Fruit fly (Drosophila melanogaster) whole organism, embryonic: ENCODE data around the gene CG14893.
A peak's percentile ranks its signal among the peaks of the same experiment; 100 is the strongest.

Experiments used
- Aef1 ChIP-seq: fragments of 200-800 bp; sonication (Bioruptor generic); IDR thresholded peaks from 3 replicates; pipeline ENCODE4 v1.3.6; 2022; ENCODE audit warnings: missing biosample characterization, missing genetic modification characterization
- B-H2 ChIP-seq: fragments of 200-800 bp; sonication (Bioruptor generic); optimal IDR thresholded peaks from 2 replicates; lab custom pipeline; 2018; ENCODE audit warnings: missing biosample characterization, mild to moderate bottlenecking, missing genetic modification characterization
- Blimp-1 ChIP-seq: fragments of 200-800 bp; sonication (Bioruptor generic); optimal IDR thresholded peaks from 3 replicates; lab custom pipeline; 2018; ENCODE audit warnings: missing biosample characterization, missing genetic modification characterization, mild to moderate bottlenecking, moderate library complexity, missing genetic modification reagents
- CG10543 ChIP-seq: fragments of 200-800 bp; sonication (Bioruptor generic); optimal IDR thresholded peaks from 3 replicates; lab custom pipeline; 2017; ENCODE audit warnings: missing biosample characterization, mild to moderate bottlenecking, missing genetic modification characterization, moderate library complexity
- CG11247 ChIP-seq: fragments of 200-800 bp; sonication (Bioruptor generic); IDR thresholded peaks from 2 replicates; pipeline ENCODE4 v1.3.6; 2022; ENCODE audit warnings: missing biosample characterization, missing genetic modification characterization
- CG12155 ChIP-seq: fragments of 200-800 bp; sonication (Bioruptor generic); optimal IDR thresholded peaks from 3 replicates; lab custom pipeline; 2016; ENCODE audit warnings: missing biosample characterization, missing genetic modification characterization
- CG12236 ChIP-seq: fragments of 200-800 bp; sonication (Bioruptor generic); optimal IDR thresholded peaks from 2 replicates; lab custom pipeline; 2016; ENCODE audit warnings: missing biosample characterization, missing genetic modification characterization
- CG1233 ChIP-seq: fragments of 200-800 bp; sonication (Bioruptor generic); optimal IDR thresholded peaks from 4 replicates; lab custom pipeline; 2018; ENCODE audit warnings: missing biosample characterization, mild to moderate bottlenecking, missing genetic modification characterization
- CG12744 ChIP-seq: fragments of 200-800 bp; sonication (Bioruptor generic); optimal IDR thresholded peaks from 2 replicates; lab custom pipeline; 2016; ENCODE audit warnings: missing biosample characterization, missing genetic modification characterization
- CG13424 ChIP-seq: fragments of 200-800 bp; sonication (Bioruptor generic); optimal IDR thresholded peaks from 2 replicates; lab custom pipeline; 2019; ENCODE audit warnings: missing biosample characterization, mild to moderate bottlenecking, missing genetic modification characterization, moderate library complexity
- CG13624 ChIP-seq: fragments of 200-800 bp; sonication (Bioruptor generic); optimal IDR thresholded peaks from 2 replicates; lab custom pipeline; 2016; ENCODE audit warnings: missing biosample characterization, missing genetic modification characterization
- CG13775 ChIP-seq: fragments of 200-800 bp; sonication (Bioruptor generic); optimal IDR thresholded peaks from 3 replicates; lab custom pipeline; 2017; ENCODE audit warnings: missing biosample characterization, mild to moderate bottlenecking, missing genetic modification characterization
- CG14965 ChIP-seq: fragments of 200-800 bp; sonication (Bioruptor generic); optimal IDR thresholded peaks from 2 replicates; lab custom pipeline; 2016; ENCODE audit warnings: missing biosample characterization, missing genetic modification characterization, borderline replicate concordance
- CG15011 ChIP-seq: fragments of 200-800 bp; sonication (Bioruptor generic); optimal IDR thresholded peaks from 3 replicates; lab custom pipeline; 2018; ENCODE audit warnings: missing biosample characterization, mild to moderate bottlenecking, missing genetic modification characterization
- CG17802 ChIP-seq: fragments of 200-800 bp; sonication (Bioruptor generic); optimal IDR thresholded peaks from 2 replicates; lab custom pipeline; 2018; ENCODE audit warnings: missing biosample characterization, mild to moderate bottlenecking, missing genetic modification characterization, moderate library complexity
- CG2678 ChIP-seq: fragments of 200-800 bp; sonication (Bioruptor generic); optimal IDR thresholded peaks from 3 replicates; lab custom pipeline; 2019; ENCODE audit warnings: missing biosample characterization, mild to moderate bottlenecking, missing genetic modification characterization, moderate library complexity
- CG34224 ChIP-seq: fragments of 200-800 bp; sonication (Bioruptor generic); IDR thresholded peaks from 3 replicates; pipeline ENCODE4 v1.3.6; 2022; ENCODE audit warnings: missing biosample characterization, missing genetic modification characterization; ENCODE audit not compliant: partially characterized antibody
- CG4424 ChIP-seq: fragments of 200-800 bp; sonication (Bioruptor generic); optimal IDR thresholded peaks from 3 replicates; lab custom pipeline; 2016; ENCODE audit warnings: missing biosample characterization, missing genetic modification characterization
- CG5245 ChIP-seq: fragments of 200-800 bp; sonication (Bioruptor generic); optimal IDR thresholded peaks from 3 replicates; lab custom pipeline; 2016; ENCODE audit warnings: missing biosample characterization, missing genetic modification characterization
- CG6272 ChIP-seq: fragments of 200-800 bp; sonication (Bioruptor generic); IDR thresholded peaks from 2 replicates; pipeline ENCODE4 v1.3.6; 2022; ENCODE audit warnings: missing biosample characterization, missing genetic modification characterization
- CG7556 ChIP-seq: fragments of 200-800 bp; sonication (Bioruptor generic); optimal IDR thresholded peaks from 2 replicates; lab custom pipeline; 2017; ENCODE audit warnings: missing biosample characterization, mild to moderate bottlenecking, missing genetic modification characterization
- CG7839 ChIP-seq: fragments of 200-800 bp; sonication (Bioruptor generic); optimal IDR thresholded peaks from 3 replicates; lab custom pipeline; 2018; ENCODE audit warnings: missing biosample characterization, mild to moderate bottlenecking, missing genetic modification characterization, moderate library complexity
- CG8290 ChIP-seq, 3 experiments: fragments of 200-800 bp; sonication (Bioruptor generic); optimal IDR thresholded peaks; 2 replicates each; lab custom pipeline; 2016 to 2019; ENCODE audit warnings: missing biosample characterization in 3 of 3, missing genetic modification characterization in 3 of 3, mild to moderate bottlenecking in 2 of 3, moderate library complexity in 1 of 3
- CG8765 ChIP-seq: fragments of 200-800 bp; sonication (Bioruptor generic); IDR thresholded peaks from 2 replicates; pipeline ENCODE4 v1.3.6; 2022; ENCODE audit warnings: missing biosample characterization, missing genetic modification characterization
- Dad ChIP-seq: fragments of 200-800 bp; sonication (Bioruptor generic); optimal IDR thresholded peaks from 3 replicates; lab custom pipeline; 2016; ENCODE audit warnings: missing biosample characterization, missing genetic modification characterization
- Doc2 ChIP-seq: fragments of 200-800 bp; sonication (Bioruptor generic); IDR thresholded peaks from 2 replicates; pipeline ENCODE4 v1.3.6; 2022; ENCODE audit warnings: missing biosample characterization, missing genetic modification characterization
- Elba2 ChIP-seq: fragments of 200-800 bp; sonication (Bioruptor generic); optimal IDR thresholded peaks from 3 replicates; lab custom pipeline; 2016; ENCODE audit warnings: missing biosample characterization, missing genetic modification characterization
- Hey ChIP-seq: fragments of 200-800 bp; sonication (Bioruptor generic); optimal IDR thresholded peaks from 3 replicates; lab custom pipeline; 2018; ENCODE audit warnings: missing biosample characterization, mild to moderate bottlenecking, missing genetic modification characterization
- Hr39 ChIP-seq: fragments of >200 bp; optimal IDR thresholded peaks from 2 replicates; lab custom pipeline; 2017
- Mad ChIP-seq: fragments of 200-800 bp; sonication (Bioruptor generic); optimal IDR thresholded peaks from 2 replicates; lab custom pipeline; 2016; ENCODE audit warnings: missing biosample characterization, missing genetic modification characterization
- Med ChIP-seq: fragments of 200-800 bp; sonication (Bioruptor generic); peaks from one replicate; lab custom pipeline; 2016; ENCODE audit warnings: missing biosample characterization, missing genetic modification characterization, mild to moderate bottlenecking, inconsistent platforms, moderate library complexity
- NC2α ChIP-seq: fragments of 200-800 bp; sonication (Bioruptor generic); optimal IDR thresholded peaks from 2 replicates; lab custom pipeline; 2016; ENCODE audit warnings: missing biosample characterization, missing genetic modification characterization
- Rx ChIP-seq: fragments of 200-800 bp; sonication (Bioruptor generic); IDR thresholded peaks from 2 replicates; pipeline ENCODE4 v1.3.6; 2022; ENCODE audit warnings: missing biosample characterization, missing genetic modification characterization
- Scr ChIP-seq: fragments of 200-800 bp; sonication (Bioruptor generic); IDR thresholded peaks from 2 replicates; pipeline ENCODE4 v1.3.6; 2022; ENCODE audit warnings: missing biosample characterization, missing genetic modification characterization; ENCODE audit not compliant: partially characterized antibody
- Vsx1 ChIP-seq: fragments of 200-800 bp; sonication (Bioruptor generic); optimal IDR thresholded peaks from 2 replicates; lab custom pipeline; 2017; ENCODE audit warnings: missing biosample characterization, mild to moderate bottlenecking, missing genetic modification characterization, missing genetic modification reagents
- chinmo ChIP-seq: fragments of 200-800 bp; sonication (Bioruptor generic); IDR thresholded peaks from 4 replicates; pipeline ENCODE4 v1.3.6; 2022; ENCODE audit warnings: missing biosample characterization, missing genetic modification characterization; ENCODE audit not compliant: partially characterized antibody
- croc ChIP-seq: fragments of 200-800 bp; sonication (Bioruptor generic); conservative IDR thresholded peaks from 3 replicates; pipeline ENCODE4 v1.3.6; 2022; ENCODE audit warnings: missing biosample characterization, missing genetic modification characterization
- danr ChIP-seq: fragments of 200-800 bp; sonication (Bioruptor generic); IDR thresholded peaks from 2 replicates; pipeline ENCODE4 v1.3.6; 2022; ENCODE audit warnings: missing biosample characterization, missing genetic modification characterization
- eyg ChIP-seq: fragments of 200-800 bp; sonication (Bioruptor generic); optimal IDR thresholded peaks from 3 replicates; lab custom pipeline; 2016; ENCODE audit warnings: missing biosample characterization, missing genetic modification characterization
- fd64A ChIP-seq: fragments of 200-800 bp; sonication (Bioruptor generic); optimal IDR thresholded peaks from 3 replicates; lab custom pipeline; 2018; ENCODE audit warnings: missing biosample characterization, mild to moderate bottlenecking, missing genetic modification characterization
- gce ChIP-seq: fragments of 200-800 bp; sonication (Bioruptor generic); IDR thresholded peaks from 3 replicates; pipeline ENCODE4 v1.3.6; 2022; ENCODE audit warnings: missing biosample characterization, missing genetic modification characterization
- kah ChIP-seq: fragments of 200-800 bp; sonication (Bioruptor generic); optimal IDR thresholded peaks from 2 replicates; lab custom pipeline; 2018; ENCODE audit warnings: missing biosample characterization, mild to moderate bottlenecking, missing genetic modification characterization
- nau ChIP-seq: fragments of 200-800 bp; sonication (Bioruptor generic); optimal IDR thresholded peaks from 3 replicates; lab custom pipeline; 2017; ENCODE audit warnings: missing biosample characterization, mild to moderate bottlenecking, missing genetic modification characterization, missing genetic modification reagents
- nmo ChIP-seq: fragments of 200-800 bp; sonication (Bioruptor generic); optimal IDR thresholded peaks from 2 replicates; lab custom pipeline; 2018; ENCODE audit warnings: missing biosample characterization, mild to moderate bottlenecking, missing genetic modification characterization, moderate library complexity
- odd ChIP-seq: fragments of 200-800 bp; sonication (Bioruptor generic); optimal IDR thresholded peaks from 2 replicates; lab custom pipeline; 2017; ENCODE audit warnings: missing biosample characterization, mild to moderate bottlenecking, missing genetic modification characterization
- phol ChIP-seq: fragments of 200-800 bp; sonication (Bioruptor generic); optimal IDR thresholded peaks from 3 replicates; lab custom pipeline; 2018; ENCODE audit warnings: missing biosample characterization, mild to moderate bottlenecking, missing genetic modification characterization, moderate library complexity
- psq ChIP-seq: fragments of 200-800 bp; sonication (Bioruptor generic); optimal IDR thresholded peaks from 2 replicates; lab custom pipeline; 2017; ENCODE audit warnings: missing biosample characterization, missing genetic modification characterization
- shn ChIP-seq: fragments of 200-800 bp; sonication (Bioruptor generic); optimal IDR thresholded peaks from 3 replicates; lab custom pipeline; 2016; ENCODE audit warnings: missing biosample characterization, missing genetic modification characterization
- twi ChIP-seq: fragments of 200-800 bp; optimal IDR thresholded peaks from 2 replicates; lab custom pipeline; 2019; ENCODE audit warnings: missing biosample characterization, mild to moderate bottlenecking, missing genetic modification characterization, moderate library complexity
- unc-4 ChIP-seq: fragments of 200-800 bp; sonication (Bioruptor generic); IDR thresholded peaks from 2 replicates; pipeline ENCODE4 v1.3.6; 2022; ENCODE audit warnings: missing biosample characterization, missing genetic modification characterization; ENCODE audit not compliant: partially characterized antibody
- zen2 ChIP-seq: fragments of 200-800 bp; sonication (Bioruptor generic); IDR thresholded peaks from 3 replicates; pipeline ENCODE4 v1.3.6; 2022; ENCODE audit warnings: missing biosample characterization, missing genetic modification characterization; ENCODE audit not compliant: partially characterized antibody

Gene CG14893

DNA sequence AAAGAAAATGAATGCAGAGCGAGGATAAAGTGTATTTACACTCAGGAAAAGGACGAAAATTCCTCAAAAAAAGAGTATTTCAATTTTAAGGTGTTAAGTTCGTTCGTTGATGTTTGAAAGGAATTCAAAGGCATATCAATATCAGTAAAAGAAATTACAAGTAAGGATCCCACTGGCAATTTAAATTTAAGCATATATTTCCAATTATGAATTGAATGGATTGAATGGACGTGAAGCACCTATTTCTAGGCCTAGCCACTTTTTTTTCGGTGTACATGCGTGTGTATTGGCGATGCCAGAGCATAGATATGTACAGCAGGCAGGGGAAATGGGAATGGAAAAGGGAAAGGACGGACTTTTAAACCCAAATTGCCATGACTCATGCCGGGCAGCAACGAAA is 10.0 kb downstream of the CG14893 start (continued):
- TF ChIP-seq phol (tag; lab: Kevin White, UChicago) (peak; percentile 28), CG8290 (GFP tag; optimal IDR thresholded peaks at IDR 0.05; lab: Kevin White, UChicago) (no peak), CG8290 (tag; optimal IDR thresholded peaks at IDR 0.05; lab: Kevin White, UChicago) (no peak), Scr (GFP tag; lab: Robert Waterston, UW) (no peak), chinmo (GFP tag; lab: Robert Waterston, UW) (no peak), NC2α (GFP tag; lab: Kevin White, UChicago) (no peak), CG13624 (GFP tag; lab: Kevin White, UChicago) (no peak), CG12744 (GFP tag; lab: Kevin White, UChicago) (no peak), CG4424 (no peak), CG11247 (no peak), CG14965 (GFP tag; lab: Kevin White, UChicago) (no peak), Hr39 (lab: Kevin White, UChicago) (no peak), Mad (GFP tag; lab: Kevin White, UChicago) (no peak), odd (GFP tag; lab: Kevin White, UChicago) (no peak), CG17802 (tag; lab: Kevin White, UChicago) (no peak), CG34224 (GFP tag; lab: Robert Waterston, UW) (no peak), fd64A (GFP tag; lab: Kevin White, UChicago) (no peak), Hey (tag; lab: Kevin White, UChicago) (no peak), psq (GFP tag; lab: Kevin White, UChicago) (no peak), CG13424 (tag; lab: Kevin White, UChicago) (peak; percentile 24), Elba2 (GFP tag; lab: Kevin White, UChicago) (no peak), Doc2 (GFP tag; lab: Robert Waterston, UW) (no peak), CG7839 (tag; lab: Kevin White, UChicago) (no peak), Blimp-1 (GFP tag; lab: Kevin White, UChicago) (no peak), CG1233 (GFP tag; lab: Kevin White, UChicago) (peak; percentile 23), Rx (GFP tag; lab: Robert Waterston, UW) (no peak), eyg (GFP tag; lab: Kevin White, UChicago) (no peak), CG6272 (GFP tag; lab: Robert Waterston, UW) (no peak), CG8765 (GFP tag; lab: Robert Waterston, UW) (peak; percentile 20; the same call in 1 of the 2 replicates), nmo (GFP tag; lab: Kevin White, UChicago) (peak; percentile 25), CG12155 (GFP tag; lab: Kevin White, UChicago) (no peak), Med (no peak), CG12236 (GFP tag; lab: Kevin White, UChicago) (no peak), shn (GFP tag; lab: Kevin White, UChicago) (no peak), B-H2 (GFP tag; lab: Kevin White, UChicago) (no peak), zen2 (GFP tag; lab: Robert Waterston, UW) (no peak), CG2678 (tag; lab: Kevin White, UChicago) (no peak), CG5245 (GFP tag; lab: Kevin White, UChicago) (no peak), Vsx1 (GFP tag; lab: Kevin White, UChicago) (no peak), croc (GFP tag; lab: Robert Waterston, UW) (no peak), CG7556 (peak; percentile 47), unc-4 (GFP tag; lab: Robert Waterston, UW) (no peak), danr (GFP tag; lab: Robert Waterston, UW) (no peak), gce (GFP tag; lab: Robert Waterston, UW) (no peak), nau (GFP tag; lab: Kevin White, UChicago) (no peak), kah (no peak), CG13775 (no peak), twi (tag; lab: Kevin White, UChicago) (no peak), Dad (GFP tag; lab: Kevin White, UChicago) (no peak), CG10543 (GFP tag; lab: Kevin White, UChicago) (no peak), CG15011 (GFP tag; lab: Kevin White, UChicago) (no peak), Aef1 (no peak)
